Fruit fly (Drosophila melanogaster): ENCODE data around the gene LysX.

The LysX gene

DNA sequence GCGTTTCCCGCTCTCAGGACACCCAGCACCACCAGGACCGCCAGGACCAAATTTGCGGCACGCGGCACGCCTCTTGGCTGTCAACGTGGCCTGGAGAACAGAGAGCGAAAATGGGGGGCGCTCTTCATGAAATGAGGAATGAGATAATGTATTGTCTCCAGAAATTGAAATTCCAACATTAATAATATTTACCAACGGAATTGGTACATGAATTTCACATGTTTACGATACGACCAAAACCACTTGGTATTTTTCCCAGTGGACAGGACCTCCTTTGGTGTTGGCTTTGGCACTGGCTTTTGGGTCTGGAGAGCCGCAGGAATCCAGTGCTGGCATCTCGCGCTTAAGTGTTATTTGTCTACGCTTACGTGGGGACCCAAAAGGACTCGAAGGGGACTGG lies 11.6 kb downstream of the LysX start (continued):
- TF ChIP-seq CG14050 (GFP tag; IDR thresholded peaks at IDR 0.05) (no peak), CG13296 (GFP tag; optimal IDR thresholded peaks at IDR 0.05) (peak; percentile 19), Dfd (GFP tag; optimal IDR thresholded peaks at IDR 0.05) (no peak), CG14667 (GFP tag; IDR thresholded peaks at IDR 0.05) (no peak), sna (GFP tag; IDR thresholded peaks at IDR 0.05; ENCODE audit: partially characterized antibody) (no peak), Gug (GFP tag; IDR thresholded peaks at IDR 0.05) (peak; percentile 34; the same call in 1 of the 4 replicates), h (optimal IDR thresholded peaks at IDR 0.05) (no peak), mirr (GFP tag; optimal IDR thresholded peaks at IDR 0.05) (no peak), sisA (GFP tag; IDR thresholded peaks at IDR 0.05) (no peak), CG11456 (GFP tag; IDR thresholded peaks at IDR 0.05) (0 out of 3 replicates have a peak, but pooled peaks have one; percentile 51), abd-A (tag; optimal IDR thresholded peaks at IDR 0.05) (no peak), slbo (GFP tag; IDR thresholded peaks at IDR 0.05) (peak; percentile 58), pzg (GFP tag; optimal IDR thresholded peaks at IDR 0.05) (no peak), lmd (GFP tag; IDR thresholded peaks at IDR 0.05) (peak; percentile 34; the same call in 1 of the 2 replicates), CG34422 (GFP tag; IDR thresholded peaks at IDR 0.05) (no peak), CG2120 (GFP tag; optimal IDR thresholded peaks at IDR 0.05) (peak; percentile 56), sd (tag; optimal IDR thresholded peaks at IDR 0.05) (no peak), CG17186 (GFP tag; optimal IDR thresholded peaks at IDR 0.05) (no peak), bcd (GFP tag; optimal IDR thresholded peaks at IDR 0.05) (peak; percentile 20), CG4854 (GFP tag; optimal IDR thresholded peaks at IDR 0.05) (no peak), org-1 (GFP tag; optimal IDR thresholded peaks at IDR 0.05) (no peak), CG15514 (GFP tag; optimal IDR thresholded peaks at IDR 0.05) (no peak), maf-S (GFP tag; optimal IDR thresholded peaks at IDR 0.05) (no peak), TFAM (GFP tag; optimal IDR thresholded peaks at IDR 0.05) (no peak), CG11504 (tag; optimal IDR thresholded peaks at IDR 0.05) (peak; percentile 27), MESR4 (GFP tag; optimal IDR thresholded peaks at IDR 0.05) (no peak), ci (GFP tag; IDR thresholded peaks at IDR 0.05) (no peak), btn (GFP tag; optimal IDR thresholded peaks at IDR 0.05) (no peak), BEAF-32 (GFP tag; optimal IDR thresholded peaks at IDR 0.05) (no peak), CG2875 (GFP tag; optimal IDR thresholded peaks at IDR 0.05) (no peak), CG2116 (GFP tag; optimal IDR thresholded peaks at IDR 0.05) (no peak), D19B (GFP tag; optimal IDR thresholded peaks at IDR 0.05) (no peak), ham (GFP tag; IDR thresholded peaks at IDR 0.05) (no peak), Dref (GFP tag; IDR thresholded peaks at IDR 0.05) (no peak), zen (tag; optimal IDR thresholded peaks at IDR 0.05) (no peak), CG11723 (GFP tag; optimal IDR thresholded peaks at IDR 0.05) (no peak), ranshi (GFP tag; IDR thresholded peaks at IDR 0.05) (peak; percentile 43; the same call in 1 of the 2 replicates), kah (GFP tag; optimal IDR thresholded peaks at IDR 0.05) (no peak), NK7.1 (GFP tag; optimal IDR thresholded peaks at IDR 0.05) (no peak), CG12769 (tag; optimal IDR thresholded peaks at IDR 0.05) (peak; percentile 31), ab (GFP tag; optimal IDR thresholded peaks at IDR 0.05) (no peak), CG13624 (GFP tag; optimal IDR thresholded peaks at IDR 0.05) (no peak), dm (GFP tag; optimal IDR thresholded peaks at IDR 0.05) (no peak), pita (GFP tag; optimal IDR thresholded peaks at IDR 0.05) (no peak), psq (GFP tag; optimal IDR thresholded peaks at IDR 0.05) (no peak), chinmo (GFP tag; IDR thresholded peaks at IDR 0.05; ENCODE audit: partially characterized antibody) (no peak), dysf (GFP tag; IDR thresholded peaks at IDR 0.05) (peak; percentile 52; the same call in 1 of the 3 replicates), CG5180 (GFP tag; optimal IDR thresholded peaks at IDR 0.05) (no peak), CG10462 (GFP tag; optimal IDR thresholded peaks at IDR 0.05) (no peak), CG32772 (GFP tag; IDR thresholded peaks at IDR 0.05) (no peak), Ravus (GFP tag; IDR thresholded peaks at IDR 0.05) (no peak), Atf6 (GFP tag; IDR thresholded peaks at IDR 0.05) (peak; percentile 31; the same call in 1 of the 2 replicates)
